Fruit fly (Drosophila melanogaster) whole organism, embryonic: ENCODE results near the gene Fie.

ENCODE experiments used
- Ada2b ChIP-seq: fragments of 200-800 bp; sonication (Bioruptor generic); IDR thresholded peaks from 2 replicates; pipeline ENCODE4 v1.3.6; 2022; ENCODE audit warnings: missing biosample characterization, missing genetic modification characterization
- Asciz ChIP-seq: fragments of 200-800 bp; sonication (Bioruptor generic); optimal IDR thresholded peaks from 2 replicates; lab custom pipeline; 2017; ENCODE audit warnings: missing biosample characterization, mild to moderate bottlenecking, missing genetic modification characterization, missing genetic modification reagents
- Awh ChIP-seq: fragments of 200-800 bp; sonication (Bioruptor generic); IDR thresholded peaks from 2 replicates; pipeline ENCODE4, ENCODE4 v1.3.6; 2022; ENCODE audit warnings: missing biosample characterization, missing genetic modification characterization
- CG1024 ChIP-seq: fragments of 200-800 bp; sonication (Bioruptor generic); IDR thresholded peaks from 2 replicates; pipeline ENCODE4 v1.3.6; 2022; ENCODE audit warnings: missing biosample characterization, missing genetic modification characterization
- CG10267 ChIP-seq: fragments of 200-800 bp; sonication (Bioruptor generic); optimal IDR thresholded peaks from 2 replicates; lab custom pipeline; 2018; ENCODE audit warnings: missing biosample characterization, mild to moderate bottlenecking, missing genetic modification characterization, moderate library complexity
- CG1602 ChIP-seq: fragments of 200-800 bp; sonication (Bioruptor generic); optimal IDR thresholded peaks from 3 replicates; lab custom pipeline; 2016; ENCODE audit warnings: missing biosample characterization, missing genetic modification characterization
- CG16815 ChIP-seq: fragments of 200-800 bp; sonication (Bioruptor generic); optimal IDR thresholded peaks from 3 replicates; lab custom pipeline; 2017; ENCODE audit warnings: missing biosample characterization, mild to moderate bottlenecking, missing genetic modification characterization
- CG17359 ChIP-seq: fragments of 200-800 bp; sonication (Bioruptor generic); optimal IDR thresholded peaks from 3 replicates; lab custom pipeline; 2018; ENCODE audit warnings: missing biosample characterization, mild to moderate bottlenecking, missing genetic modification characterization, moderate library complexity
- CG18262 ChIP-seq: fragments of 200-800 bp; optimal IDR thresholded peaks from 3 replicates; lab custom pipeline; 2019; ENCODE audit warnings: missing biosample characterization, mild to moderate bottlenecking, missing genetic modification characterization, moderate library complexity
- CG1832 ChIP-seq: fragments of 200-800 bp; sonication (Bioruptor generic); optimal IDR thresholded peaks from 2 replicates; lab custom pipeline; 2017; ENCODE audit warnings: missing biosample characterization, mild to moderate bottlenecking, missing genetic modification characterization, inconsistent platforms
- CG2202 ChIP-seq: fragments of 200-800 bp; sonication (Bioruptor generic); optimal IDR thresholded peaks from 2 replicates; lab custom pipeline; 2018; ENCODE audit warnings: missing biosample characterization, mild to moderate bottlenecking, missing genetic modification characterization
- CG30020 ChIP-seq: fragments of 200-800 bp; optimal IDR thresholded peaks from 2 replicates; lab custom pipeline; 2019; ENCODE audit warnings: missing biosample characterization, mild to moderate bottlenecking, missing genetic modification characterization, moderate library complexity
- CG31224 ChIP-seq: fragments of 200-800 bp; sonication (Bioruptor generic); IDR thresholded peaks from 2 replicates; pipeline ENCODE4 v1.3.6; 2022; ENCODE audit warnings: missing biosample characterization, missing genetic modification characterization
- CG32767 ChIP-seq: fragments of 200-800 bp; sonication (Bioruptor generic); IDR thresholded peaks from 2 replicates; pipeline ENCODE4 v1.3.6; 2022; ENCODE audit warnings: missing biosample characterization, missing genetic modification characterization
- CG34376 ChIP-seq: fragments of 200-800 bp; sonication (Bioruptor generic); optimal IDR thresholded peaks from 2 replicates; lab custom pipeline; 2018; ENCODE audit warnings: missing biosample characterization, mild to moderate bottlenecking, missing genetic modification characterization
- CG3726 ChIP-seq: fragments of 200-800 bp; sonication (Bioruptor generic); IDR thresholded peaks from 3 replicates; pipeline ENCODE4, ENCODE4 v1.3.6; 2022; ENCODE audit warnings: missing biosample characterization, missing genetic modification characterization
- CG3995 ChIP-seq: fragments of 200-800 bp; sonication (Bioruptor generic); optimal IDR thresholded peaks from 3 replicates; lab custom pipeline; 2016; ENCODE audit warnings: missing biosample characterization, missing genetic modification characterization
- CG4617 ChIP-seq: fragments of 200-800 bp; sonication (Bioruptor generic); optimal IDR thresholded peaks from 3 replicates; lab custom pipeline; 2016; ENCODE audit warnings: missing biosample characterization, missing genetic modification characterization, borderline replicate concordance
- CG4820 ChIP-seq: fragments of 200-800 bp; sonication (Bioruptor generic); optimal IDR thresholded peaks from 3 replicates; lab custom pipeline; 2016; ENCODE audit warnings: missing biosample characterization, missing genetic modification characterization
- CG7928 ChIP-seq: fragments of 200-800 bp; sonication (Bioruptor generic); optimal IDR thresholded peaks from 2 replicates; lab custom pipeline; 2017; ENCODE audit warnings: missing biosample characterization, mild to moderate bottlenecking, missing genetic modification characterization
- CG8290 ChIP-seq, 3 experiments: fragments of 200-800 bp; sonication (Bioruptor generic); optimal IDR thresholded peaks; 2 replicates each; lab custom pipeline; 2016 to 2019; ENCODE audit warnings: missing biosample characterization in 3 of 3, missing genetic modification characterization in 3 of 3, mild to moderate bottlenecking in 2 of 3, moderate library complexity in 1 of 3
- CG8924 ChIP-seq: fragments of 200-800 bp; optimal IDR thresholded peaks from 3 replicates; lab custom pipeline; 2019; ENCODE audit warnings: missing biosample characterization, mild to moderate bottlenecking, missing genetic modification characterization, moderate library complexity
- CG9609 ChIP-seq: fragments of 200-800 bp; sonication (Bioruptor generic); optimal IDR thresholded peaks from 3 replicates; lab custom pipeline; 2016; ENCODE audit warnings: missing biosample characterization, missing genetic modification characterization
- CG9727 ChIP-seq: fragments of 200-800 bp; sonication (Bioruptor generic); optimal IDR thresholded peaks from 3 replicates; lab custom pipeline; 2017; ENCODE audit warnings: missing biosample characterization, mild to moderate bottlenecking, missing genetic modification characterization
- CG9876 ChIP-seq: fragments of 200-800 bp; sonication (Bioruptor generic); optimal IDR thresholded peaks from 2 replicates; lab custom pipeline; 2016; ENCODE audit warnings: missing biosample characterization, missing genetic modification characterization
- Chrac-16 ChIP-seq: fragments of 200-800 bp; sonication (Bioruptor generic); optimal IDR thresholded peaks from 3 replicates; lab custom pipeline; 2016; ENCODE audit warnings: missing biosample characterization, missing genetic modification characterization
- CoRest ChIP-seq: fragments of 200-800 bp; sonication (Bioruptor generic); optimal IDR thresholded peaks from 3 replicates; lab custom pipeline; 2018; ENCODE audit warnings: missing biosample characterization, mild to moderate bottlenecking, missing genetic modification characterization, moderate library complexity
- Drgx ChIP-seq: fragments of 200-800 bp; sonication (Bioruptor generic); IDR thresholded peaks from 2 replicates; pipeline ENCODE4 v1.3.6; 2022; ENCODE audit warnings: missing biosample characterization, missing genetic modification characterization
- HLH4C ChIP-seq: fragments of 200-800 bp; sonication (Bioruptor generic); IDR thresholded peaks from 3 replicates; pipeline ENCODE4 v1.3.6; 2022; ENCODE audit warnings: missing biosample characterization, missing genetic modification characterization; ENCODE audit not compliant: partially characterized antibody
- HLH54F ChIP-seq: fragments of 200-800 bp; sonication (Bioruptor generic); optimal IDR thresholded peaks from 3 replicates; lab custom pipeline; 2016; ENCODE audit warnings: missing biosample characterization, missing genetic modification characterization
- NK7.1 ChIP-seq: fragments of 200-800 bp; sonication (Bioruptor generic); optimal IDR thresholded peaks from 3 replicates; lab custom pipeline; 2016; ENCODE audit warnings: missing biosample characterization, missing genetic modification characterization
- Six4 ChIP-seq: fragments of 200-800 bp; sonication (Bioruptor generic); optimal IDR thresholded peaks from 2 replicates; lab custom pipeline; 2016; ENCODE audit warnings: missing biosample characterization, missing genetic modification characterization
- amos ChIP-seq: fragments of 200-800 bp; sonication (Bioruptor generic); IDR thresholded peaks from 2 replicates; pipeline ENCODE4 v1.3.6; 2022; ENCODE audit warnings: missing biosample characterization, missing genetic modification characterization; ENCODE audit not compliant: partially characterized antibody
- ase ChIP-seq: fragments of 200-800 bp; sonication (Bioruptor generic); IDR thresholded peaks from 3 replicates; pipeline ENCODE4 v1.3.6; 2022; ENCODE audit warnings: missing biosample characterization, missing genetic modification characterization
- bsh ChIP-seq, 2 experiments: fragments of 200-800 bp; sonication (Bioruptor generic); optimal IDR thresholded peaks; 2 replicates each; lab custom pipeline; 2017 to 2018; ENCODE audit warnings: mild to moderate bottlenecking in 2 of 2, missing biosample characterization in 2 of 2, missing genetic modification characterization in 2 of 2, moderate library complexity in 1 of 2
- chif ChIP-seq, 2 experiments: fragments of 200-800 bp; sonication (Bioruptor generic); optimal IDR thresholded peaks; 3 replicates each; lab custom pipeline; 2016; ENCODE audit warnings: missing biosample characterization in 2 of 2, missing genetic modification characterization in 2 of 2
- dan ChIP-seq: fragments of 200-800 bp; sonication (Bioruptor generic); IDR thresholded peaks from 2 replicates; pipeline ENCODE4 v1.3.6; 2022; ENCODE audit warnings: missing biosample characterization, missing genetic modification characterization
- gt ChIP-seq: fragments of 200-800 bp; sonication (Bioruptor generic); IDR thresholded peaks from 2 replicates; pipeline ENCODE4 v1.3.6; 2022; ENCODE audit warnings: missing biosample characterization, missing genetic modification characterization
- lbe ChIP-seq: fragments of 200-800 bp; sonication (Bioruptor generic); optimal IDR thresholded peaks from 2 replicates; lab custom pipeline; 2016; ENCODE audit warnings: missing biosample characterization, mild to moderate bottlenecking, missing genetic modification characterization
- p53 ChIP-seq: fragments of 200-800 bp; sonication (Bioruptor generic); optimal IDR thresholded peaks from 2 replicates; lab custom pipeline; 2016; ENCODE audit warnings: missing biosample characterization, missing genetic modification characterization
- phol ChIP-seq: fragments of 200-800 bp; sonication (Bioruptor generic); optimal IDR thresholded peaks from 3 replicates; lab custom pipeline; 2018; ENCODE audit warnings: missing biosample characterization, mild to moderate bottlenecking, missing genetic modification characterization, moderate library complexity
- psq ChIP-seq: fragments of 200-800 bp; sonication (Bioruptor generic); optimal IDR thresholded peaks from 2 replicates; lab custom pipeline; 2017; ENCODE audit warnings: missing biosample characterization, missing genetic modification characterization
- repo ChIP-seq: fragments of 200-800 bp; sonication (Bioruptor generic); optimal IDR thresholded peaks from 2 replicates; lab custom pipeline; 2016; ENCODE audit warnings: missing biosample characterization, missing genetic modification characterization
- sens ChIP-seq: fragments of 200-800 bp; sonication (Bioruptor generic); peaks from one replicate; lab custom pipeline; 2016; ENCODE audit warnings: missing biosample characterization, missing genetic modification characterization
- slp2 ChIP-seq: fragments of 200-800 bp; sonication (Bioruptor generic); optimal IDR thresholded peaks from 2 replicates; lab custom pipeline; 2016; ENCODE audit warnings: missing biosample characterization, missing genetic modification characterization
- ssp ChIP-seq: fragments of 200-800 bp; sonication (Bioruptor generic); IDR thresholded peaks from 2 replicates; pipeline ENCODE4 v1.3.6; 2022; ENCODE audit warnings: missing biosample characterization, missing genetic modification characterization
- tap ChIP-seq: fragments of 200-800 bp; optimal IDR thresholded peaks from 3 replicates; lab custom pipeline; 2019; ENCODE audit warnings: missing biosample characterization, mild to moderate bottlenecking, missing genetic modification characterization, moderate library complexity
- tin ChIP-seq: fragments of 200-800 bp; sonication (Bioruptor generic); optimal IDR thresholded peaks from 3 replicates; lab custom pipeline; 2016; ENCODE audit warnings: missing biosample characterization, missing genetic modification characterization
- tio ChIP-seq: fragments of 200-800 bp; sonication (Bioruptor generic); optimal IDR thresholded peaks from 2 replicates; lab custom pipeline; 2017; ENCODE audit warnings: missing biosample characterization, missing genetic modification characterization, inconsistent platforms
- vvl ChIP-seq: fragments of 200-800 bp; sonication (Bioruptor generic); IDR thresholded peaks from 2 replicates; pipeline ENCODE4 v1.3.6; 2022; ENCODE audit warnings: missing biosample characterization, missing genetic modification characterization
- zfh1 ChIP-seq: fragments of 200-800 bp; sonication (Bioruptor generic); IDR thresholded peaks from 3 replicates; pipeline ENCODE4 v1.3.6; 2022; ENCODE audit warnings: missing biosample characterization, missing genetic modification characterization

Fie gene

dm6 chr3L:3868014-3868413, 24.4 kb upstream of the Fie start (continued):
- TF ChIP-seq CG9727 (GFP tag; lab: Kevin White, UChicago), result peak; percentile 69
- 0 out of 3 replicates have a peak, but pooled peaks have one; percentile 37 for TF ChIP-seq ase
- TF ChIP-seq chif (GFP tag; optimal IDR thresholded peaks at IDR 0.05; lab: Kevin White, UChicago), result peak; percentile 32 to 58
- TF ChIP-seq gt (GFP tag; lab: Robert Waterston, UW), result no peak
- TF ChIP-seq CG16815 (GFP tag; lab: Kevin White, UChicago), result peak; percentile 19
- TF ChIP-seq CG18262, result peak; percentile 48
- TF ChIP-seq CG3726, result no peak
- peak; percentile 20 for TF ChIP-seq CG1602 (GFP tag; lab: Kevin White, UChicago)
- no peak for TF ChIP-seq tin (GFP tag; lab: Kevin White, UChicago)
- peak; percentile 22 for TF ChIP-seq CG8924 (tag; lab: Kevin White, UChicago)
- peak; percentile 1 for TF ChIP-seq CG17359 (tag; lab: Kevin White, UChicago)
- TF ChIP-seq Drgx (GFP tag; lab: Robert Waterston, UW), result peak; percentile 69
- no peak for TF ChIP-seq CoRest (tag; lab: Kevin White, UChicago)
- TF ChIP-seq NK7.1 (GFP tag; lab: Kevin White, UChicago), result no peak
- no peak for TF ChIP-seq CG31224 (GFP tag; lab: Robert Waterston, UW)
- 0 out of 2 replicates have a peak, but pooled peaks have one; percentile 25 for TF ChIP-seq CG1024 (GFP tag; lab: Robert Waterston, UW)
- peak; percentile 35 for TF ChIP-seq lbe (GFP tag; lab: Kevin White, UChicago)
- TF ChIP-seq bsh (GFP tag; optimal IDR thresholded peaks at IDR 0.05; lab: Kevin White, UChicago), result peak; percentile 21 to 54
- no peak for TF ChIP-seq CG9876 (GFP tag; lab: Kevin White, UChicago)
- TF ChIP-seq CG10267 (tag; lab: Kevin White, UChicago), result peak; percentile 20
- TF ChIP-seq slp2, result no peak
- TF ChIP-seq CG34376 (GFP tag; lab: Kevin White, UChicago), result no peak
- no peak for TF ChIP-seq amos (GFP tag; lab: Robert Waterston, UW)
- no peak for TF ChIP-seq CG8290 (GFP tag; optimal IDR thresholded peaks at IDR 0.05; lab: Kevin White, UChicago)
- TF ChIP-seq CG8290 (tag; optimal IDR thresholded peaks at IDR 0.05; lab: Kevin White, UChicago), result no peak
- no peak for TF ChIP-seq CG4617 (GFP tag; lab: Kevin White, UChicago)
- TF ChIP-seq HLH54F (GFP tag; lab: Kevin White, UChicago), result no peak
- TF ChIP-seq Ada2b, result no peak
- TF ChIP-seq Asciz, result no peak
- TF ChIP-seq CG7928 (GFP tag; lab: Kevin White, UChicago), result no peak
- TF ChIP-seq HLH4C, result no peak
- no peak for TF ChIP-seq CG9609 (GFP tag; lab: Kevin White, UChicago)
- no peak for TF ChIP-seq p53
- peak; percentile 8 for TF ChIP-seq phol (tag; lab: Kevin White, UChicago)
- no peak for TF ChIP-seq dan (GFP tag; lab: Robert Waterston, UW)
- no peak for TF ChIP-seq CG30020 (tag; lab: Kevin White, UChicago)
- 0 out of 2 replicates have a peak, but pooled peaks have one; percentile 40 for TF ChIP-seq Awh (GFP tag; lab: Robert Waterston, UW)
- TF ChIP-seq psq (GFP tag; lab: Kevin White, UChicago), result no peak
- TF ChIP-seq tio (GFP tag; lab: Kevin White, UChicago), result no peak
- TF ChIP-seq vvl (GFP tag; lab: Robert Waterston, UW), result peak; percentile 48; the same call in 1 of the 2 replicates
- TF ChIP-seq zfh1, result peak; percentile 56; the same call in 2 of the 3 replicates
- peak; percentile 9 for TF ChIP-seq CG4820 (GFP tag; lab: Kevin White, UChicago)
- peak; percentile 23 for TF ChIP-seq CG2202 (tag; lab: Kevin White, UChicago)
- TF ChIP-seq ssp, result 0 out of 2 replicates have a peak, but pooled peaks have one; percentile 11
- TF ChIP-seq Chrac-16 (GFP tag; lab: Kevin White, UChicago), result peak; percentile 30
- peak; percentile 57 for TF ChIP-seq sens
- TF ChIP-seq Six4, result peak; percentile 2
- no peak for TF ChIP-seq CG1832
- no peak for TF ChIP-seq tap (tag; lab: Kevin White, UChicago)
- TF ChIP-seq CG32767 (GFP tag; lab: Robert Waterston, UW), result 0 out of 2 replicates have a peak, but pooled peaks have one; percentile 15
- TF ChIP-seq repo (GFP tag; lab: Kevin White, UChicago), result no peak
- TF ChIP-seq CG3995 (GFP tag; lab: Kevin White, UChicago), result no peak
